Worm (Caenorhabditis elegans): ENCODE results near the gene pas-2.

DNA sequence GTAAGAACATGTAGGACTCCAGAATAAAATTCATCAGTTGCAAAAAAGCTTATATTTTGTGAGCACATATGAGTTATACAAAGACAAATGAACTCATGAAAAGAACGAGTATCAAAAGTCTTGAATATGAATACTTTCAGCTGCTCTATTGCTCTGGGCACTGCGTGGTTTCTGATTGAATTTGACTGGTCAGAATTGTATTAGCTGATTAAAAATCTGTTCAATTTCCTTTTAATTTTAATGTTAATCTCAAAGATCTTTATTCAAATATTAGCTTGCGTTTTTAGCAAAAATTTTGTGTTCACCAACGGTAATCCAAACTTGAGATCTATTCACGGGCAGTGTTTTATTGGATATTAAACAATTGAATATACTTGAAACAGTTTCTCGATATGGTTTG is 27.9 kb downstream of the pas-2 start, which contains the start of gene srh-184:
- TF ChIP-seq nhr-76 (tag; optimal IDR thresholded peaks at IDR 0.05) (no peak), nhr-43 (tag; optimal IDR thresholded peaks at IDR 0.05; ENCODE audit: poor library complexity, severe bottlenecking) (no peak), mdl-1 (tag; optimal IDR thresholded peaks at IDR 0.05) (no peak), nhr-11 (tag; optimal IDR thresholded peaks at IDR 0.05) (no peak), ceh-9 (tag; optimal IDR thresholded peaks at IDR 0.05) (no peak), ceh-16 (tag; optimal IDR thresholded peaks at IDR 0.05) (no peak)

Data from whole organism, L3 larva.